Worm (Caenorhabditis elegans) whole organism, L4/young adult: Measurements from ENCODE around the gene F09E10.6.

ENCODE experiments used
- dao-5 ChIP-seq: sonication (generic microtip); optimal IDR thresholded peaks from 2 replicates; lab custom pipeline; 2016; ENCODE audit warnings: missing genotype, missing genetic modification characterization, moderate library complexity, missing compliant biosample characterization
- him-1 ChIP-seq: sonication (generic microtip); optimal IDR thresholded peaks from 2 replicates; lab custom pipeline; 2016; ENCODE audit warnings: missing genotype, missing genetic modification reagents, missing genetic modification characterization, missing compliant biosample characterization

- TF ChIP-seq dao-5 (tag; lab: Kevin White, UChicago) (no peak), him-1 (tag; lab: Kevin White, UChicago) (no peak)
These were observed 3.2 kb downstream of the F09E10.6 start, which contains the start of gene F09E10.5 for ce11 chrX:1494256-1494655.
